Worm (Caenorhabditis elegans): Measurements from ENCODE around the gene npr-33.

The npr-33 gene

ce11 chrX:15878785-15879184, 31.6 kb upstream of the npr-33 start, which contains the start of gene gmeb-2:
Gene gmeb-2 (plus strand): TSS chrX:15879085.
- no peak for TF ChIP-seq nhr-76 (tag; optimal IDR thresholded peaks at IDR 0.05)
- no peak for TF ChIP-seq nhr-43 (tag; optimal IDR thresholded peaks at IDR 0.05; ENCODE audit: poor library complexity, severe bottlenecking)
- no peak for TF ChIP-seq eor-1 (tag; optimal IDR thresholded peaks at IDR 0.05)
- peak; percentile 17 for TF ChIP-seq lsy-12 (tag; optimal IDR thresholded peaks at IDR 0.05)
- no peak for TF ChIP-seq snpc-4 (tag; optimal IDR thresholded peaks at IDR 0.05)
- peak; percentile 4 for TF ChIP-seq pha-4 (tag; optimal IDR thresholded peaks at IDR 0.05)
- TF ChIP-seq ceh-28 (tag; optimal IDR thresholded peaks at IDR 0.05): no peak
- no peak for TF ChIP-seq nhr-12 (tag; optimal IDR thresholded peaks at IDR 0.05)

ce11 chrX:15881027-15881426, 29.4 kb upstream of the npr-33 start:
- no peak for TF ChIP-seq lin-39 (tag; optimal IDR thresholded peaks at IDR 0.05)
- TF ChIP-seq lsy-12 (tag; optimal IDR thresholded peaks at IDR 0.05): peak; percentile 49
- TF ChIP-seq ceh-16 (tag; optimal IDR thresholded peaks at IDR 0.05): no peak

ce11 chrX:15884478-15884877, 25.9 kb upstream of the npr-33 start:
- TF ChIP-seq elt-2 (tag; optimal IDR thresholded peaks at IDR 0.05) (no peak), egl-5 (tag; optimal IDR thresholded peaks at IDR 0.05) (no peak), nhr-28 (tag; optimal IDR thresholded peaks at IDR 0.05) (no peak), nhr-76 (tag; optimal IDR thresholded peaks at IDR 0.05) (no peak), nhr-67 (tag; optimal IDR thresholded peaks at IDR 0.05) (no peak), ceh-82 (tag; optimal IDR thresholded peaks at IDR 0.05) (no peak), fos-1 (tag; optimal IDR thresholded peaks at IDR 0.05) (no peak), elt-3 (tag; optimal IDR thresholded peaks at IDR 0.05) (no peak), ceh-28 (tag; optimal IDR thresholded peaks at IDR 0.05) (no peak), sea-2 (GFP tag; optimal IDR thresholded peaks at IDR 0.05) (no peak), skn-1 (tag; optimal IDR thresholded peaks at IDR 0.05) (no peak), unc-39 (tag; optimal IDR thresholded peaks at IDR 0.05) (no peak), eor-1 (tag; optimal IDR thresholded peaks at IDR 0.05) (no peak)

ce11 chrX:15887495-15887894, 22.9 kb upstream of the npr-33 start, which contains the start of gene F53H4.3:
Gene F53H4.3 (minus strand): TSS chrX:15887595.
- TF ChIP-seq nhr-43 (tag; optimal IDR thresholded peaks at IDR 0.05; ENCODE audit: poor library complexity, severe bottlenecking): no peak
- TF ChIP-seq ceh-16 (tag; optimal IDR thresholded peaks at IDR 0.05): no peak
- no peak for TF ChIP-seq lin-39 (tag; optimal IDR thresholded peaks at IDR 0.05)
- TF ChIP-seq snpc-4 (tag; optimal IDR thresholded peaks at IDR 0.05): no peak
- TF ChIP-seq nhr-23 (tag; optimal IDR thresholded peaks at IDR 0.05): no peak
- no peak for TF ChIP-seq lin-15B (tag; optimal IDR thresholded peaks at IDR 0.05)
- TF ChIP-seq R02D3.7 (tag; optimal IDR thresholded peaks at IDR 0.05): no peak
- TF ChIP-seq nhr-77 (tag; optimal IDR thresholded peaks at IDR 0.05): no peak
- TF ChIP-seq egl-5 (tag; optimal IDR thresholded peaks at IDR 0.05): no peak
- TF ChIP-seq lsy-12 (tag; optimal IDR thresholded peaks at IDR 0.05): no peak
- TF ChIP-seq fkh-2 (tag; optimal IDR thresholded peaks at IDR 0.05): no peak
- TF ChIP-seq ceh-28 (tag; optimal IDR thresholded peaks at IDR 0.05): no peak
- no peak for TF ChIP-seq hmg-11 (tag; optimal IDR thresholded peaks at IDR 0.05)
- TF ChIP-seq ceh-82 (tag; optimal IDR thresholded peaks at IDR 0.05): no peak

DNA sequence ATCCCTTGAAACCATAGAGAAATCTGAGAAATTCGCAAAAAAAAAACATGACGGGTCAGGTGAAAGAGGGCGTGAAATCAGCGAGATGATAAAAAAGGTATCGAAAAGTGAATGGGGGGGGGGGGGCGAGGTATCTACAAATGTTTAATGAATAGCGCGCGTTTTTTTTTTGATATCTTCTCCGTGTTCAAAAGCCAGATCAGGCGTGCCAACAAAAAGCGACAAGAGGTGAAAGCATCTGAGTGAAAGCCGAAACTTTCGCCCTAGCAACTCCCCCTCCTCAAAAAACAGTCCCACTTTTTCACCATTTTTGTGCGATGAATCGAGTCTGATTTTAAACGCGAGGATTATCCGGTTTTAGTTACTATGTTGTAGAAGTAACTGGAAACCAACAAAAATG, 22.4 kb upstream of the npr-33 start:
- no peak for TF ChIP-seq elt-2 (tag; optimal IDR thresholded peaks at IDR 0.05)

DNA sequence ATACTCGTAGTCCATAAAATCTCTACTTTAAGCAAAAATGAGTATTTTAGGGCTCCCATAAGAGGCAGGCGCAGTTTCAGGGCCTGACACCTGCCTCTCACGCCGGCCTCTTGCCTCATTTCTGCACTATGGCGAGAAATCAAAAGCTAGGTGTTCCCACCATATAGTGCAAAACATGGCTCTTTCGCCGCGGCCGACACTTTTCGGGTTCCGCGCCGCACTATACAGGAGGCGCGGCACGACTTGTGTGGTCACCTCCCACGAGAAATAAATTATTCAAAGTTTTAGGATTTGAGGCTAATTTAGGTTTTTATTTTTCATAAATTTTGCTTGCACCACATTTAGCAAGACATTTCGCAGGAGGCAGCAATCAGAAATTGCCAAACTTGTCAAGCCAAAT, 17.9 kb upstream of the npr-33 start:
- TF ChIP-seq egl-27 (tag; optimal IDR thresholded peaks at IDR 0.05) (no peak), eor-1 (tag; optimal IDR thresholded peaks at IDR 0.05) (no peak), nhr-28 (tag; optimal IDR thresholded peaks at IDR 0.05) (no peak), ama-1 (optimal IDR thresholded peaks at IDR 0.05) (no peak), snpc-4 (tag; optimal IDR thresholded peaks at IDR 0.05) (peak; percentile 30)

DNA sequence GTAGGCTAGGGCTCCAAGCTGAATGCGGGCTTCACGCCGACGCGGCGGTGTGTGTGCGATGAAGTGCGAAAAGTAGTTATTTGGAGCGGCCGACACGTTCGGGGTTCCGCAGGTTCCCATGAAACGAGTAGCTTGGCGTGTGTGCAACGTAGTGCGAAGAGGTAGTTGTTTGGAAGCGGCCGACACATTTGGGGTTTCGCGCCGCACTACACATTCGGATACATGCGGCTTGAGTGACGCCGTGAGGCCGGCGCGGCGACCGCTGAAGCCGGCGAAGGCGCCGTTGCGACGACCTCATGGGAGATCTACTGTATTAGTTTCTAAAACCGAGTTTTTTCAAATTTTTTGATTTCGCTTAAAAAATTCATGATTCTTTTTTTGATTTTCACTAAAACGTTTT, 9.2 kb upstream of the npr-33 start:
- no peak for TF ChIP-seq ceh-16 (tag; optimal IDR thresholded peaks at IDR 0.05)

ce11 chrX:15902835-15903234, 7.6 kb upstream of the npr-33 start:
- no peak for TF ChIP-seq nhr-11 (tag; optimal IDR thresholded peaks at IDR 0.05)
- no peak for TF ChIP-seq nhr-25 (tag; optimal IDR thresholded peaks at IDR 0.05)
- TF ChIP-seq nhr-23 (tag; optimal IDR thresholded peaks at IDR 0.05): no peak
- TF ChIP-seq aly-2 (tag; optimal IDR thresholded peaks at IDR 0.05): no peak
- TF ChIP-seq nhr-76 (tag; optimal IDR thresholded peaks at IDR 0.05): no peak
- TF ChIP-seq egl-5 (tag; optimal IDR thresholded peaks at IDR 0.05): no peak
- TF ChIP-seq nhr-28 (tag; optimal IDR thresholded peaks at IDR 0.05): no peak
- TF ChIP-seq nhr-77 (tag; optimal IDR thresholded peaks at IDR 0.05): no peak
- no peak for TF ChIP-seq nfya-1 (tag; optimal IDR thresholded peaks at IDR 0.05; ENCODE audit: insufficient read depth)
- no peak for TF ChIP-seq egl-27 (tag; optimal IDR thresholded peaks at IDR 0.05)
- no peak for TF ChIP-seq skn-1 (tag; optimal IDR thresholded peaks at IDR 0.05)
- no peak for TF ChIP-seq R02D3.7 (tag; optimal IDR thresholded peaks at IDR 0.05)
- no peak for TF ChIP-seq lin-39 (tag; optimal IDR thresholded peaks at IDR 0.05)
- TF ChIP-seq elt-1 (tag; optimal IDR thresholded peaks at IDR 0.05): no peak
- no peak for TF ChIP-seq ceh-28 (tag; optimal IDR thresholded peaks at IDR 0.05)
- TF ChIP-seq zag-1 (tag; optimal IDR thresholded peaks at IDR 0.05): no peak
- no peak for TF ChIP-seq ztf-4 (tag; optimal IDR thresholded peaks at IDR 0.05)
- no peak for TF ChIP-seq fos-1 (tag; optimal IDR thresholded peaks at IDR 0.05)
- no peak for TF ChIP-seq ama-1 (optimal IDR thresholded peaks at IDR 0.05)
- no peak for TF ChIP-seq lin-15B (tag; optimal IDR thresholded peaks at IDR 0.05)
